Worm (Caenorhabditis elegans) whole organism, midembryonic: ENCODE data around the gene eif-2Bdelta.

Source experiments
- T22C8.4 ChIP-seq: fragments of 200-800 bp; sonication (Bioruptor generic); IDR thresholded peaks from 2 replicates; pipeline ENCODE4 v1.3.6; 2022; ENCODE audit warnings: missing genetic modification characterization, missing compliant biosample characterization
- cog-1 ChIP-seq: sonication (generic microtip); optimal IDR thresholded peaks from 2 replicates; lab custom pipeline; 2016; ENCODE audit warnings: missing genetic modification characterization, missing compliant biosample characterization
- flt-1 ChIP-seq: fragments of 200-800 bp; sonication (Bioruptor generic); IDR thresholded peaks from 2 replicates; pipeline ENCODE4 v1.3.6; 2022; ENCODE audit warnings: missing genetic modification characterization, missing compliant biosample characterization
- klf-2 ChIP-seq: fragments of 200-800 bp; sonication (Bioruptor generic); conservative IDR thresholded peaks from 2 replicates; pipeline ENCODE4 v1.3.6; 2022; ENCODE audit warnings: missing genetic modification reagents, missing genetic modification characterization, missing compliant biosample characterization
- tab-1 ChIP-seq: fragments of 200-800 bp; sonication (Bioruptor generic); IDR thresholded peaks from 2 replicates; pipeline ENCODE4 v1.3.6; 2022; ENCODE audit warnings: missing genetic modification characterization, missing compliant biosample characterization
- ztf-29 ChIP-seq: fragments of 200-800 bp; sonication (Bioruptor generic); IDR thresholded peaks from 2 replicates; pipeline ENCODE4 v1.3.6; 2022; ENCODE audit warnings: missing genetic modification reagents, missing genetic modification characterization, missing compliant biosample characterization

ce11 chrV:9536505-9536904, 22.9 kb downstream of the eif-2Bdelta start, which contains the start of gene C50F4.4:
- TF ChIP-seq klf-2 (GFP tag; lab: Robert Waterston, UW) (no peak), cog-1 (no peak), tab-1 (GFP tag; lab: Robert Waterston, UW) (no peak), flt-1 (GFP tag; lab: Robert Waterston, UW) (no peak), T22C8.4 (GFP tag; lab: Robert Waterston, UW) (no peak), ztf-29 (no peak)
